Worm (Caenorhabditis elegans) whole organism, young adult: ENCODE results near the gene dyf-2.

Experiments used
- F39B2.1 ChIP-seq: fragments of 200-800 bp; sonication (Bioruptor generic); IDR thresholded peaks from 2 replicates; pipeline ENCODE4 v1.3.6; 2022; ENCODE audit warnings: missing genetic modification reagents, missing genetic modification characterization, missing compliant biosample characterization
- F55B11.4 ChIP-seq: sonication (generic microtip); optimal IDR thresholded peaks from 2 replicates; lab custom pipeline; 2016; ENCODE audit warnings: missing compliant biosample characterization, missing genetic modification characterization, borderline replicate concordance; ENCODE audit not compliant: insufficient read depth
- F57C9.4 ChIP-seq: sonication (generic microtip); optimal IDR thresholded peaks from 2 replicates; lab custom pipeline; 2017; ENCODE audit warnings: mild to moderate bottlenecking, missing genetic modification characterization, missing compliant biosample characterization
- Y79H2A.3 ChIP-seq: fragments of 200-800 bp; sonication (Bioruptor generic); conservative IDR thresholded peaks from 2 replicates; pipeline ENCODE4 v1.3.6; 2022; ENCODE audit warnings: missing genetic modification reagents, missing genetic modification characterization, missing compliant biosample characterization
- ZK185.1 ChIP-seq: sonication (generic microtip); optimal IDR thresholded peaks from 2 replicates; lab custom pipeline; 2016; ENCODE audit warnings: mild to moderate bottlenecking, missing genetic modification characterization, missing compliant biosample characterization; ENCODE audit not compliant: poor library complexity, severe bottlenecking
- ama-1 ChIP-seq, 3 experiments: fragments of 150-350 bp in 1 of 3; sonication (generic microtip) in 2 of 3; optimal IDR thresholded peaks; 2 replicates each; lab custom pipeline; 2014 to 2018; ENCODE audit warnings: missing biosample characterization in 2 of 3, missing genetic modification characterization in 2 of 3, missing genetic modification reagents in 2 of 3
- athp-1 ChIP-seq: sonication (generic microtip); optimal IDR thresholded peaks from 2 replicates; lab custom pipeline; 2017; ENCODE audit warnings: mild to moderate bottlenecking, missing genetic modification characterization, missing compliant biosample characterization
- attf-6 ChIP-seq: fragments of 200-800 bp; sonication (Bioruptor generic); IDR thresholded peaks from 2 replicates; pipeline ENCODE4 v1.3.6; 2022; ENCODE audit warnings: missing genetic modification reagents, missing genetic modification characterization, missing compliant biosample characterization
- ccch-3 ChIP-seq: fragments of 200-800 bp; sonication (Bioruptor generic); optimal IDR thresholded peaks from 2 replicates; lab custom pipeline; 2018; ENCODE audit warnings: mild to moderate bottlenecking, missing genetic modification characterization, missing compliant biosample characterization
- cebp-1 ChIP-seq, 2 experiments: fragments of 200-800 bp in 1 of 2; sonication (Bioruptor generic) in 1 of 2; sonication (generic microtip) in 1 of 2; IDR thresholded peaks in 1 of 2; optimal IDR thresholded peaks in 1 of 2; 2 replicates each; pipeline versions ENCODE4 v1.3.6 to Lab custom; 2017 to 2022; ENCODE audit warnings: missing compliant biosample characterization in 2 of 2, missing genetic modification characterization in 2 of 2, mild to moderate bottlenecking in 1 of 2, missing genetic modification reagents in 1 of 2, moderate library complexity in 1 of 2
- ceh-40 ChIP-seq: fragments of 200-800 bp; sonication (Bioruptor generic); IDR thresholded peaks from 2 replicates; pipeline ENCODE4 v1.3.6; 2022; ENCODE audit warnings: missing genetic modification characterization, missing compliant biosample characterization
- ceh-58 ChIP-seq: fragments of 200-800 bp; sonication (Bioruptor generic); IDR thresholded peaks from 2 replicates; pipeline ENCODE4 v1.3.6; 2022; ENCODE audit warnings: missing genetic modification characterization, missing compliant biosample characterization
- die-1 ChIP-seq: sonication (generic microtip); optimal IDR thresholded peaks from 2 replicates; lab custom pipeline; 2016; ENCODE audit warnings: missing genotype, mild to moderate bottlenecking, missing genetic modification characterization, missing compliant biosample characterization
- dox-1 ChIP-seq: fragments of 200-800 bp; sonication (Bioruptor generic); IDR thresholded peaks from 2 replicates; pipeline ENCODE4 v1.3.6; 2022; ENCODE audit warnings: missing genetic modification reagents, missing genetic modification characterization, missing compliant biosample characterization
- egl-18 ChIP-seq: fragments of 200-800 bp; sonication (Bioruptor generic); IDR thresholded peaks from 2 replicates; pipeline ENCODE4 v1.3.6; 2022; ENCODE audit warnings: missing genetic modification reagents, missing genetic modification characterization, missing compliant biosample characterization
- egl-44 ChIP-seq: fragments of 200-800 bp; sonication (Bioruptor generic); IDR thresholded peaks from 2 replicates; pipeline ENCODE4 v1.3.6; 2022; ENCODE audit warnings: missing genetic modification reagents, missing genetic modification characterization, missing compliant biosample characterization
- ekl-4 ChIP-seq: fragments of 200-800 bp; sonication (Bioruptor generic); IDR thresholded peaks from 2 replicates; pipeline ENCODE4 v1.3.6; 2022; ENCODE audit warnings: missing genetic modification reagents, missing genetic modification characterization, missing compliant biosample characterization
- fkh-3 ChIP-seq: sonication (generic microtip); optimal IDR thresholded peaks from 2 replicates; lab custom pipeline; 2016; ENCODE audit warnings: mild to moderate bottlenecking, missing genetic modification characterization, missing compliant biosample characterization
- hmg-1.2 ChIP-seq: fragments of 200-800 bp; sonication (Bioruptor generic); IDR thresholded peaks from 2 replicates; pipeline ENCODE4 v1.3.6; 2022; ENCODE audit warnings: missing genetic modification reagents, missing genetic modification characterization, missing compliant biosample characterization
- lag-1 ChIP-seq: fragments of 200-800 bp; sonication (Bioruptor generic); IDR thresholded peaks from 2 replicates; pipeline ENCODE4 v1.3.6; 2022; ENCODE audit warnings: missing genetic modification reagents, missing genetic modification characterization, missing compliant biosample characterization
- let-526 ChIP-seq: fragments of 200-800 bp; sonication (Bioruptor generic); IDR thresholded peaks from 2 replicates; pipeline ENCODE4 v1.3.6; 2022; ENCODE audit warnings: missing genetic modification reagents, missing genetic modification characterization, missing compliant biosample characterization
- let-607 ChIP-seq, 2 experiments: fragments of 200-800 bp in 1 of 2; sonication (Bioruptor generic) in 1 of 2; sonication (generic microtip) in 1 of 2; optimal IDR thresholded peaks; 2 replicates each; lab custom pipeline; 2016 to 2018; ENCODE audit warnings: mild to moderate bottlenecking in 2 of 2, missing compliant biosample characterization in 2 of 2, missing genetic modification characterization in 2 of 2, moderate library complexity in 2 of 2, missing genotype in 1 of 2
- lin-35 ChIP-seq, 3 experiments: fragments of 150-350 bp in 2 of 3; sonication (generic microtip) in 1 of 3; optimal IDR thresholded peaks; 2 replicates each; lab custom pipeline; 2014 to 2018; ENCODE audit warnings: missing biosample characterization in 3 of 3, missing genetic modification characterization in 3 of 3, missing genetic modification reagents in 3 of 3
- lin-54 ChIP-seq: fragments of 200-800 bp; sonication (Bioruptor generic); optimal IDR thresholded peaks from 2 replicates; lab custom pipeline; 2018; ENCODE audit warnings: mild to moderate bottlenecking, missing genetic modification characterization, missing compliant biosample characterization
- mcd-1 ChIP-seq: fragments of 200-800 bp; sonication (Bioruptor generic); IDR thresholded peaks from 2 replicates; pipeline ENCODE4 v1.3.6; 2022; ENCODE audit warnings: missing genetic modification reagents, missing genetic modification characterization, missing compliant biosample characterization
- mel-28 ChIP-seq: sonication (generic microtip); optimal IDR thresholded peaks from 2 replicates; lab custom pipeline; 2016; ENCODE audit warnings: borderline replicate concordance, mild to moderate bottlenecking, missing genetic modification characterization, missing compliant biosample characterization
- mxl-1 ChIP-seq: sonication (generic microtip); optimal IDR thresholded peaks from 2 replicates; lab custom pipeline; 2016; ENCODE audit warnings: missing genetic modification characterization, missing compliant biosample characterization
- nfya-2 ChIP-seq: fragments of 200-800 bp; sonication (Bioruptor generic); IDR thresholded peaks from 2 replicates; pipeline ENCODE4 v1.3.6; 2022; ENCODE audit warnings: missing genetic modification reagents, missing genetic modification characterization, missing compliant biosample characterization
- nfyb-1 ChIP-seq: fragments of 200-800 bp; sonication (Bioruptor generic); IDR thresholded peaks from 2 replicates; pipeline ENCODE4 v1.3.6; 2022; ENCODE audit warnings: missing genetic modification reagents, missing genetic modification characterization, missing compliant biosample characterization
- pbrm-1 ChIP-seq: fragments of 200-800 bp; sonication (Bioruptor generic); IDR thresholded peaks from 2 replicates; pipeline ENCODE4 v1.3.6; 2022; ENCODE audit warnings: missing genetic modification reagents, missing genetic modification characterization, missing compliant biosample characterization
- rcor-1 ChIP-seq: fragments of 200-800 bp; sonication (Bioruptor generic); IDR thresholded peaks from 2 replicates; pipeline ENCODE4 v1.3.6; 2022; ENCODE audit warnings: missing genetic modification reagents, missing genetic modification characterization, missing compliant biosample characterization
- rec-8 ChIP-seq, 2 experiments: sonication (generic microtip); optimal IDR thresholded peaks; 2 replicates each; lab custom pipeline; 2016; ENCODE audit warnings: mild to moderate bottlenecking in 2 of 2, missing genetic modification characterization in 2 of 2, missing genetic modification reagents in 2 of 2, missing genotype in 2 of 2, missing biosample characterization in 1 of 2, missing compliant biosample characterization in 1 of 2, moderate library complexity in 1 of 2
- rpc-1 ChIP-seq, 2 experiments: fragments of 150-350 bp in 1 of 2; sonication (generic microtip) in 1 of 2; optimal IDR thresholded peaks; 2 replicates each; lab custom pipeline; 2014 to 2018; ENCODE audit warnings: missing biosample characterization in 1 of 2, missing genetic modification characterization in 1 of 2, missing genetic modification reagents in 1 of 2, missing genotype in 1 of 2
- sea-2 ChIP-seq: fragments of 200-800 bp; sonication (Bioruptor generic); IDR thresholded peaks from 2 replicates; pipeline ENCODE4 v1.3.6; 2022; ENCODE audit warnings: missing genetic modification characterization, missing compliant biosample characterization
- snpc-3.4 ChIP-seq: sonication (generic microtip); optimal IDR thresholded peaks from 2 replicates; lab custom pipeline; 2017; ENCODE audit warnings: missing genetic modification characterization, mild to moderate bottlenecking, missing compliant biosample characterization, antibody characterized with exemption, moderate library complexity, missing genotype, missing genetic modification reagents
- sptf-2 ChIP-seq: fragments of 200-800 bp; sonication (Bioruptor generic); optimal IDR thresholded peaks from 2 replicates; lab custom pipeline; 2018; ENCODE audit warnings: mild to moderate bottlenecking, missing genetic modification characterization, missing compliant biosample characterization
- tbp1 ChIP-seq: fragments of 200-800 bp; sonication (Bioruptor generic); optimal IDR thresholded peaks from 2 replicates; lab custom pipeline; 2018; ENCODE audit warnings: mild to moderate bottlenecking, missing genetic modification characterization, missing compliant biosample characterization
- xnd-1 ChIP-seq: sonication (generic microtip); optimal IDR thresholded peaks from 2 replicates; lab custom pipeline; 2016; ENCODE audit warnings: missing genotype, missing genetic modification reagents, missing genetic modification characterization, missing compliant biosample characterization
- zfh-2 ChIP-seq: fragments of 200-800 bp; sonication (Bioruptor generic); conservative IDR thresholded peaks from 2 replicates; pipeline ENCODE4 v1.3.6; 2022; ENCODE audit warnings: missing genetic modification reagents, missing genetic modification characterization, missing compliant biosample characterization
- ztf-18 ChIP-seq: sonication (generic microtip); optimal IDR thresholded peaks from 2 replicates; lab custom pipeline; 2016; ENCODE audit warnings: missing genotype, mild to moderate bottlenecking, missing genetic modification characterization, missing compliant biosample characterization
- ztf-22 ChIP-seq: fragments of 200-800 bp; sonication (Bioruptor generic); optimal IDR thresholded peaks from 2 replicates; lab custom pipeline; 2018; ENCODE audit warnings: mild to moderate bottlenecking, missing genetic modification characterization, moderate library complexity, missing compliant biosample characterization
- ztf-26 ChIP-seq: sonication (generic microtip); optimal IDR thresholded peaks from 2 replicates; lab custom pipeline; 2017; ENCODE audit warnings: missing genetic modification characterization, missing compliant biosample characterization
- ztf-3 ChIP-seq: fragments of 200-800 bp; sonication (Bioruptor generic); optimal IDR thresholded peaks from 2 replicates; lab custom pipeline; 2018; ENCODE audit warnings: mild to moderate bottlenecking, missing genetic modification characterization, missing compliant biosample characterization

The dyf-2 gene

ce11 chrIII:13697822-13698221 lies 11.6 kb upstream of the dyf-2 start:
- TF ChIP-seq ccch-3 (GFP tag; lab: Kevin White, UChicago) (no peak), rec-8 (tag; optimal IDR thresholded peaks at IDR 0.05; lab: Kevin White, UChicago) (no peak), F57C9.4 (no peak), ceh-40 (GFP tag; lab: Robert Waterston, UW) (no peak), dox-1 (GFP tag; lab: Robert Waterston, UW) (no peak), cebp-1 (GFP tag; IDR thresholded peaks at IDR 0.05; lab: Robert Waterston, UW) (no peak), cebp-1 (tag; optimal IDR thresholded peaks at IDR 0.05; lab: Kevin White, UChicago) (peak; percentile 5), xnd-1 (tag; lab: Kevin White, UChicago) (no peak), hmg-1.2 (GFP tag; lab: Robert Waterston, UW) (peak; percentile 40; the same call in 1 of the 2 replicates), ztf-18 (tag; lab: Kevin White, UChicago) (no peak), pbrm-1 (GFP tag; lab: Robert Waterston, UW) (no peak), mxl-1 (no peak), mcd-1 (GFP tag; lab: Robert Waterston, UW) (no peak), zfh-2 (GFP tag; lab: Robert Waterston, UW) (peak; percentile 87), lag-1 (no peak), egl-44 (0 out of 2 replicates have a peak, but pooled peaks have one; percentile 22), lin-35 (GFP tag; optimal IDR thresholded peaks at IDR 0.05; lab: Kevin White, UChicago) (no peak), sptf-2 (GFP tag; lab: Kevin White, UChicago) (no peak), ZK185.1 (tag; lab: Kevin White, UChicago) (no peak), snpc-3.4 (no peak), ztf-22 (GFP tag; lab: Kevin White, UChicago) (no peak), egl-18 (GFP tag; lab: Robert Waterston, UW) (no peak), let-526 (0 out of 2 replicates have a peak, but pooled peaks have one; percentile 10)

- no peak for TF ChIP-seq ZK185.1 (tag; lab: Kevin White, UChicago)
- TF ChIP-seq ceh-58 (GFP tag; lab: Robert Waterston, UW): no peak
- TF ChIP-seq ztf-3 (GFP tag; lab: Kevin White, UChicago): no peak
- TF ChIP-seq rcor-1 (GFP tag; lab: Robert Waterston, UW): no peak
- no peak for TF ChIP-seq F55B11.4 (tag; lab: Kevin White, UChicago)
- TF ChIP-seq F39B2.1 (GFP tag; lab: Robert Waterston, UW): no peak
- TF ChIP-seq lin-54 (GFP tag; lab: Kevin White, UChicago): no peak
- TF ChIP-seq F57C9.4: no peak
- TF ChIP-seq egl-18 (GFP tag; lab: Robert Waterston, UW): no peak
- no peak for TF ChIP-seq ztf-18 (tag; lab: Kevin White, UChicago)
- TF ChIP-seq fkh-3 (tag; lab: Kevin White, UChicago): no peak
- TF ChIP-seq cebp-1 (GFP tag; IDR thresholded peaks at IDR 0.05; lab: Robert Waterston, UW): no peak
- TF ChIP-seq cebp-1 (tag; optimal IDR thresholded peaks at IDR 0.05; lab: Kevin White, UChicago): no peak
- TF ChIP-seq attf-6: no peak
- no peak for TF ChIP-seq die-1
- no peak for TF ChIP-seq athp-1 (tag; lab: Kevin White, UChicago)
Observed at ce11 chrIII:13695588-13695987, 9.3 kb upstream of the dyf-2 start.

DNA sequence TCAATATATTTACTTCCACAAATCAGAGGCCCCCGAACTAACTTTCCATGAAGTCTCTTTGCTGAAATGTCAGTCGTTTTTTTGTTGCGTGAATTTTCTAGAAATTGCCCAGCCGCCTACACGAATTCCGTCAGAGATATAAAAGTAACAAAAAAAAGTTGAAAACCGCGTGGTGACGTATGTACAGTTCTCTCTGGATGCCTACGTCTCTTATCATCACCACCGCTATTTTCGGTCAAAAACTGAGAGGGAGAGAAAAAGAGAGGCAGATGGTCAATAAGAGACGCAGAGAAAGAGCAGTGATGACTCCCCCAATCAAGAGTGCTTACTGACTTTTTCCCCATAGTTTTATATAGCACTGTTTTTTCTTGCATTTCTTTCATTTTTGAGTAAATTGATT lies 7.8 kb upstream of the dyf-2 start:
- no peak for TF ChIP-seq attf-6
- no peak for TF ChIP-seq Y79H2A.3 (GFP tag; lab: Robert Waterston, UW)
- TF ChIP-seq cebp-1 (GFP tag; IDR thresholded peaks at IDR 0.05; lab: Robert Waterston, UW): no peak
- peak; percentile 63 for TF ChIP-seq cebp-1 (tag; optimal IDR thresholded peaks at IDR 0.05; lab: Kevin White, UChicago)
- TF ChIP-seq ztf-26: peak; percentile 54
- TF ChIP-seq ama-1 (optimal IDR thresholded peaks at IDR 0.05; lab: Kevin White, UChicago): no peak
- no peak for TF ChIP-seq ama-1 (GFP tag; optimal IDR thresholded peaks at IDR 0.05; lab: Kevin White, UChicago)
- no peak for TF ChIP-seq F55B11.4 (tag; lab: Kevin White, UChicago)
- TF ChIP-seq nfyb-1: peak; percentile 47; the same call in 1 of the 2 replicates
- TF ChIP-seq ekl-4 (GFP tag; lab: Robert Waterston, UW): 0 out of 2 replicates have a peak, but pooled peaks have one; percentile 50
- peak; percentile 21 for TF ChIP-seq rpc-1 (optimal IDR thresholded peaks at IDR 0.05; lab: Kevin White, UChicago)
- TF ChIP-seq rpc-1 (tag; optimal IDR thresholded peaks at IDR 0.05; lab: Kevin White, UChicago): no peak
- TF ChIP-seq sea-2 (GFP tag; lab: Robert Waterston, UW): no peak
- TF ChIP-seq tbp1 (GFP tag; lab: Kevin White, UChicago): peak; percentile 47
- TF ChIP-seq mel-28 (tag; lab: Kevin White, UChicago): no peak
- TF ChIP-seq F39B2.1 (GFP tag; lab: Robert Waterston, UW): no peak
- no peak for TF ChIP-seq nfya-2 (GFP tag; lab: Robert Waterston, UW)
- TF ChIP-seq let-607 (tag; optimal IDR thresholded peaks at IDR 0.05; lab: Kevin White, UChicago): peak; percentile 57 to 58
